Fruit fly (Drosophila melanogaster): Measurements from ENCODE around the gene bbx.

Gene bbx

dm6 chrX:21339476-21339931, 23.3 kb upstream of the bbx start, which contains the start of the genes tty and fliI (continued):
- TF ChIP-seq onecut (GFP tag; IDR thresholded peaks at IDR 0.05) (peak; percentile 43), CG12219 (GFP tag; optimal IDR thresholded peaks at IDR 0.05) (peak; percentile 60), lola (GFP tag; optimal IDR thresholded peaks at IDR 0.05) (peak in 1 of 3 experiments; percentile 41), vfl (GFP tag; optimal IDR thresholded peaks at IDR 0.05) (peak; percentile 70), gfzf (GFP tag; optimal IDR thresholded peaks at IDR 0.05) (peak; percentile 88), kni (GFP tag; optimal IDR thresholded peaks at IDR 0.05) (no peak), CG10959 (GFP tag; IDR thresholded peaks at IDR 0.05) (peak; percentile 77), slou (GFP tag; optimal IDR thresholded peaks at IDR 0.05) (peak; percentile 35), org-1 (GFP tag; optimal IDR thresholded peaks at IDR 0.05) (peak; percentile 54), CG31224 (GFP tag; IDR thresholded peaks at IDR 0.05) (peak; percentile 86), CG12104 (GFP tag; optimal IDR thresholded peaks at IDR 0.05) (peak; percentile 72), Gsc (GFP tag; IDR thresholded peaks at IDR 0.05) (peak; percentile 80), Side (GFP tag; optimal IDR thresholded peaks at IDR 0.05) (peak; percentile 77), Camta (GFP tag; optimal IDR thresholded peaks at IDR 0.05) (peak; percentile 79), BEAF-32 (GFP tag; optimal IDR thresholded peaks at IDR 0.05) (peak; percentile 52), Drgx (GFP tag; IDR thresholded peaks at IDR 0.05) (peak; percentile 92), ap (GFP tag; IDR thresholded peaks at IDR 0.05) (peak; percentile 88), CG7745 (tag; optimal IDR thresholded peaks at IDR 0.05) (no peak), Hmx (GFP tag; optimal IDR thresholded peaks at IDR 0.05) (no peak), trh (GFP tag; optimal IDR thresholded peaks at IDR 0.05) (peak; percentile 10), Dip2 (GFP tag; IDR thresholded peaks at IDR 0.05) (no peak), abd-A (tag; optimal IDR thresholded peaks at IDR 0.05) (no peak), CG34376 (GFP tag; optimal IDR thresholded peaks at IDR 0.05) (peak; percentile 58), klu (GFP tag; IDR thresholded peaks at IDR 0.05) (peak; percentile 85), B-H2 (GFP tag; optimal IDR thresholded peaks at IDR 0.05) (peak; percentile 39), C15 (GFP tag; IDR thresholded peaks at IDR 0.05) (0 out of 3 replicates have a peak, but pooled peaks have one; percentile 45), peb (GFP tag; IDR thresholded peaks at IDR 0.05) (peak; percentile 76), CG2199 (GFP tag; IDR thresholded peaks at IDR 0.05) (peak; percentile 78), wek (GFP tag; optimal IDR thresholded peaks at IDR 0.05) (peak; percentile 33), CG16863 (GFP tag; optimal IDR thresholded peaks at IDR 0.05) (peak; percentile 82), ind (GFP tag; optimal IDR thresholded peaks at IDR 0.05) (peak; percentile 85), danr (GFP tag; IDR thresholded peaks at IDR 0.05) (peak; percentile 60; the same call in 1 of the 2 replicates), CG18619 (GFP tag; optimal IDR thresholded peaks at IDR 0.05) (peak; percentile 67), GATAe (GFP tag; conservative IDR thresholded peaks at IDR 0.05) (peak; percentile 45; the same call in 1 of the 2 replicates), ara (GFP tag; IDR thresholded peaks at IDR 0.05) (peak; percentile 88), CG30403 (GFP tag; optimal IDR thresholded peaks at IDR 0.05) (peak; percentile 81), CG12299 (tag; optimal IDR thresholded peaks at IDR 0.05) (no peak), bigmax (GFP tag; optimal IDR thresholded peaks at IDR 0.05) (peak; percentile 60), stc (GFP tag; IDR thresholded peaks at IDR 0.05) (peak; percentile 81), odd (GFP tag; optimal IDR thresholded peaks at IDR 0.05) (no peak), prd (optimal IDR thresholded peaks at IDR 0.05) (no peak), prd (GFP tag; IDR thresholded peaks at IDR 0.05) (peak; percentile 94), CG12659 (GFP tag; optimal IDR thresholded peaks at IDR 0.05) (peak; percentile 88), CG7372 (GFP tag; IDR thresholded peaks at IDR 0.05) (peak; percentile 83), CG17802 (tag; optimal IDR thresholded peaks at IDR 0.05) (peak; percentile 48), gem (tag; optimal IDR thresholded peaks at IDR 0.05) (peak; percentile 83), D (optimal IDR thresholded peaks at IDR 0.05) (no peak), D (GFP tag; optimal IDR thresholded peaks at IDR 0.05) (peak; percentile 48), Taf1 (GFP tag; IDR thresholded peaks at IDR 0.05) (peak; percentile 84), dysf (GFP tag; IDR thresholded peaks at IDR 0.05) (peak; percentile 91), seq (GFP tag; IDR thresholded peaks at IDR 0.05) (peak; percentile 79), Stat92E (GFP tag; optimal IDR thresholded peaks at IDR 0.05) (peak in 1 of 3 experiments; percentile 43)

Data from whole organism, embryonic.